Worm (Caenorhabditis elegans): ENCODE measurements around the gene C06C3.7.

DNA sequence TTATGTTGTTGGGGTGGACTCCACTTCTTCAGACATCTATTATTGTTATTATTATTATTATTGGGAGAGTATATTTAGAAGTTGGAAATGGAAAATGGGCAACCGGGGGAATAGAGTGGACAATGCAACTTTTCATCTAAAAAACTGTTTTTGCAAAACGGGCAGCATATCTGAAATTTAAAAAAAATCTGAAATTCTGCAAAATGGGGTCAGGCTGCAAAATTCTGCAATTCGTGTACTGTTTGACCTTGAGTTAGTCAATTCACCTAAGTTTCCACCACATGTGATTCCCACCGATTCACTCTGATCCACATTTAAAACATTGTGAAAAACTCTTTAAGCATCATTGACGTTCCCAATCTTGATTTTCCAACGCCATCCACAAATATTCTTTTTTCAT is 12.3 kb upstream of the C06C3.7 start, which contains the start of gene C06C3.4:
- TF ChIP-seq flt-1 (GFP tag; IDR thresholded peaks at IDR 0.05) (no peak), ama-1 (optimal IDR thresholded peaks at IDR 0.05) (no peak), aly-1 (tag; optimal IDR thresholded peaks at IDR 0.05) (no peak), pes-1 (GFP tag; IDR thresholded peaks at IDR 0.05) (no peak), ceh-13 (GFP tag; optimal IDR thresholded peaks at IDR 0.05) (no peak), ceh-36 (tag; optimal IDR thresholded peaks at IDR 0.05) (no peak), scrt-1 (GFP tag; IDR thresholded peaks at IDR 0.05) (no peak), B0310.2 (tag; optimal IDR thresholded peaks at IDR 0.05) (no peak), hmbx-1 (tag; optimal IDR thresholded peaks at IDR 0.05) (no peak), tbx-37 (GFP tag; conservative IDR thresholded peaks at IDR 0.05) (no peak)
